Worm (Caenorhabditis elegans): ENCODE results near the gene K09C6.10.
"Not testable (repeated sequence)": the region's sequence is repeated elsewhere in the genome, so short reads cannot be mapped to it uniquely, and the experiment has no call there.

DNA sequence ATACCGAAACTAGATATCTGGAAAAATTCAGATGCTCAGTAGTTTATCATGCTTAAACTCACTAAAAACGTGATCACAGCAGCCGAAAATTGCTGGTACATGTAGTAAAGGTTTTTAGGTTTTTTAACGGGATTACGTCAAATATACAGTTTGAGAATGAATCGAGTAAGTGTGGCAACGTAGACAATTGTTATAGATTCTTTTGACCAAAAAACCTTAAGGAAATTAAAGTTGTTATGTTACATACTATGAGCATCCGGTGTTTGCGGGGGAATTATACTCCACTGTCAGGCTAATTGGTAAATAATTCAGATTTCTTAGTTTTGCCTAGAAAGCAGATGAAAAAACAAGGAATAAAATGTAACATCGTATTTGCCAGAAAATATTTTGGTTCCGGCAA is 18.6 kb upstream of the K09C6.10 start, which contains the start of gene srx-32:
- TF ChIP-seq somi-1 (GFP tag; optimal IDR thresholded peaks at IDR 0.05); ama-1 (optimal IDR thresholded peaks at IDR 0.05); ama-1 (GFP tag; optimal IDR thresholded peaks at IDR 0.05); dpff-1 (tag; optimal IDR thresholded peaks at IDR 0.05): not testable (repeated sequence)
